Fruit fly (Drosophila melanogaster): ENCODE data around the gene CoRest.

CoRest gene

DNA sequence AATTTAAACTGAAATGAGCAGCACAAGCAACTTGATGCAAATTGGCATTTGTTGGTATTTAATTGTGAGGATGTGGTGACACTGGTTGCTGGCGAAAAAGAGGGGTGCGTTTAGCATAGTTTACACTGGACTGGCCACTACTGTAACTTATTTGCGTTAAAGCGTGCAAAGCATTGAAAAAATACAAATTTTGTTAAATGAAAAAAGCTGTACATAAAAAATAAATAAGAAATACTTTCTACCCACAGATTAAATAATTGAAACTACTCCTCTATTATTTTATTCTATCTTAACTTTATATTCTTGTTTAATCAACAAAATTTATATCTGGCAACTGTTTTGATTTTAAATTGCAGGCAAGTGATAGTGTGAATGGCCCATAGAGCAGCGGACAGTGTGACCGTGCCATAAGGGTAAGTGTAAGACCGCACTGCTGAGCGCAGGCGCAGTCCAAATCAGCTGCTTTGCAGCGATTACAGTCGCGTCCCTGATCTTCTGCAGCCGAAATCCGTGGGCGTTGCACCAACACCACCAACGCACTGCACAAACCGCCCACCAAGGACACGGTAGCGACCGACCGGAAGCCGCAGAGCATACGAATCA is 44.1 kb downstream of the CoRest start, which contains the start of the genes Grip84 and car:
Gene Grip84, minus strand, starts transcription at position 51 of the 603 bp plus-strand sequence.
Gene car, plus strand, starts transcription at position 306 of the 603 bp plus-strand sequence.
- no peak for TF ChIP-seq CG17801 (GFP tag; optimal IDR thresholded peaks at IDR 0.05; ENCODE audit: partially characterized antibody)

DNA sequence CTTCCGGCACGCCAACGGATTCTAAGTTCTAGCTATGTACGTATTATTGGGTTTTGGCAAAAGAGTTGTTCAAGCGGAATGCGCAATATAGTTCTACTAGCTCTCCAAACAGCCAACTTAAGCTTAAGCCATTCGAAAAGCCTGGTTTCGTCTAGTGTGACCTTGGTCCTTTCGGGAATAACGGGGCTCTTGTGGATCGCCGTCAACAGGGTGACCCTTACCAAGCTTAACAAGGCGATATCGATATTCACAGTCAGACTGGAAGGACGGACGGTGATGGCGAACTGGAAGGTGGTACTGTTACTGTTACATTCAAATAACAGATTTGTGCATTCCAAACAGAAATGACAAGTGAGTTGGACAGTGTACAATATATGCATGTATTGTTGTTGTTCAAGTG is 52.0 kb downstream of the CoRest start:
- TF ChIP-seq CG17801 (GFP tag; optimal IDR thresholded peaks at IDR 0.05; ENCODE audit: partially characterized antibody) = no peak

dm6 chrX:19577940-19578632 is 56.4 kb downstream of the CoRest start:
- peak; percentile 28 for TF ChIP-seq CG17801 (GFP tag; optimal IDR thresholded peaks at IDR 0.05; ENCODE audit: partially characterized antibody)

- peak; percentile 31 for TF ChIP-seq CG17801 (GFP tag; optimal IDR thresholded peaks at IDR 0.05; ENCODE audit: partially characterized antibody)
These were observed 57.3 kb downstream of the CoRest start for dm6 chrX:19578908-19579647.

DNA sequence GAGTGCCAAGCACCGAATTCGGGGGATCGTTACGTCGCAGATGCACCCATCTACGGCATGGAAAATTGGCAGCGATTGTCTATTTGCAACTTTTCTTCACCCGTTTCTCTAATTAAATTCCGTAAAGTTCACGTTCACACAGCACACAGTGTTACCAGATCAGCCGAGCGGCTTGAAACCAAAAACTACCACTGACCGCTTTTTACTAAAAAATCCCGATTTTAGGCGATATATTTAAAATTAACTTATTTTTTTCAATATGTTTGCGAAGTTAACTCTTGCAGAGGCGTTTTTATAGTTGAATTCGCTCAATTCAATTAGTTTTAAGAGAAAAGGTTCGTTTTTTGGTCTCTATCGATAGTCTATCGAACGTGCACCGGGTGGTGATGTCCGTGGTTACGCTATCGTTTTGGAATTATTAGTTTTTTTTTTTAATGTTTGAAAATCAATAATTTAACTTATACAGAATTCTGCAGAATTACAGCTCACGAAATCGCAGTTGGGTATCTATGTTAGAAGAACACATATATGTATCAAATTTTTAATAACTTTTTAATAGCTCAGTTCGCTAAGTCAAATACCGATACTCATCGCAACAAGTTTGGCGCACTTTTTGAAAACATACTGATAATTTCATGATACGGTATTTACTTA is 58.0 kb downstream of the CoRest start, which contains the start of gene Tao:
Gene Tao, minus strand, starts transcription at position 153 of the 654 bp plus-strand sequence.
- TF ChIP-seq CG17801 (GFP tag; optimal IDR thresholded peaks at IDR 0.05; ENCODE audit: partially characterized antibody) = no peak
